Fruit fly (Drosophila melanogaster) whole organism, embryonic: ENCODE results near the gene CG4452.

ENCODE experiments used
- B-H2 ChIP-seq: fragments of 200-800 bp; sonication (Bioruptor generic); optimal IDR thresholded peaks from 2 replicates; lab custom pipeline; 2018; ENCODE audit warnings: missing biosample characterization, mild to moderate bottlenecking, missing genetic modification characterization
- CG10274 ChIP-seq: fragments of 200-800 bp; sonication (Bioruptor generic); optimal IDR thresholded peaks from 3 replicates; lab custom pipeline; 2017; ENCODE audit warnings: missing biosample characterization, mild to moderate bottlenecking, missing genetic modification characterization
- CG10366 ChIP-seq: fragments of 200-800 bp; sonication (Bioruptor generic); IDR thresholded peaks from 2 replicates; pipeline ENCODE4 v1.3.6; 2022; ENCODE audit warnings: missing biosample characterization, missing genetic modification characterization
- CG10543 ChIP-seq: fragments of 200-800 bp; sonication (Bioruptor generic); optimal IDR thresholded peaks from 3 replicates; lab custom pipeline; 2017; ENCODE audit warnings: missing biosample characterization, mild to moderate bottlenecking, missing genetic modification characterization, moderate library complexity
- CG11093 ChIP-seq: fragments of 200-800 bp; sonication (Bioruptor generic); IDR thresholded peaks from 3 replicates; pipeline ENCODE4 v1.3.6; 2022; ENCODE audit warnings: missing biosample characterization, missing genetic modification characterization
- CG11398 ChIP-seq: fragments of 200-800 bp; sonication (Bioruptor generic); optimal IDR thresholded peaks from 2 replicates; lab custom pipeline; 2016; ENCODE audit warnings: missing biosample characterization, missing genetic modification characterization
- CG12744 ChIP-seq: fragments of 200-800 bp; sonication (Bioruptor generic); optimal IDR thresholded peaks from 2 replicates; lab custom pipeline; 2016; ENCODE audit warnings: missing biosample characterization, missing genetic modification characterization
- CG13296 ChIP-seq: fragments of 200-800 bp; sonication (Bioruptor generic); optimal IDR thresholded peaks from 3 replicates; lab custom pipeline; 2018; ENCODE audit warnings: missing biosample characterization, mild to moderate bottlenecking, missing genetic modification characterization
- CG13775 ChIP-seq: fragments of 200-800 bp; sonication (Bioruptor generic); optimal IDR thresholded peaks from 3 replicates; lab custom pipeline; 2017; ENCODE audit warnings: missing biosample characterization, mild to moderate bottlenecking, missing genetic modification characterization
- CG16863 ChIP-seq: fragments of 200-800 bp; sonication (Bioruptor generic); optimal IDR thresholded peaks from 3 replicates; lab custom pipeline; 2016; ENCODE audit warnings: missing biosample characterization, missing genetic modification characterization
- CG17802 ChIP-seq: fragments of 200-800 bp; sonication (Bioruptor generic); optimal IDR thresholded peaks from 2 replicates; lab custom pipeline; 2018; ENCODE audit warnings: missing biosample characterization, mild to moderate bottlenecking, missing genetic modification characterization, moderate library complexity
- CG2129 ChIP-seq: fragments of 200-800 bp; sonication (Bioruptor generic); IDR thresholded peaks from 2 replicates; pipeline ENCODE4 v1.3.6; 2022; ENCODE audit warnings: missing biosample characterization, missing genetic modification characterization; ENCODE audit not compliant: partially characterized antibody
- CG2712 ChIP-seq: fragments of 200-800 bp; optimal IDR thresholded peaks from 3 replicates; lab custom pipeline; 2019; ENCODE audit warnings: missing biosample characterization, mild to moderate bottlenecking, missing genetic modification characterization, moderate library complexity
- CG34422 ChIP-seq: fragments of 200-800 bp; sonication (Bioruptor generic); IDR thresholded peaks from 3 replicates; pipeline ENCODE4 v1.3.6; 2022; ENCODE audit warnings: missing biosample characterization, missing genetic modification characterization
- CG3995 ChIP-seq: fragments of 200-800 bp; sonication (Bioruptor generic); optimal IDR thresholded peaks from 3 replicates; lab custom pipeline; 2016; ENCODE audit warnings: missing biosample characterization, missing genetic modification characterization
- CG5180 ChIP-seq: fragments of 200-800 bp; sonication (Bioruptor generic); optimal IDR thresholded peaks from 3 replicates; lab custom pipeline; 2017; ENCODE audit warnings: missing biosample characterization, missing genetic modification characterization, mild to moderate bottlenecking, moderate library complexity, missing genetic modification reagents
- CG6175 ChIP-seq: fragments of 200-800 bp; sonication (Bioruptor generic); IDR thresholded peaks from 3 replicates; pipeline ENCODE4 v1.3.6; 2022; ENCODE audit warnings: missing biosample characterization, missing genetic modification characterization
- CG6254 ChIP-seq: fragments of 200-800 bp; sonication (Bioruptor generic); optimal IDR thresholded peaks from 3 replicates; lab custom pipeline; 2017; ENCODE audit warnings: mild to moderate bottlenecking, missing biosample characterization, missing genetic modification reagents, missing genetic modification characterization
- CG6689 ChIP-seq: fragments of 200-800 bp; sonication (Bioruptor generic); IDR thresholded peaks from 2 replicates; pipeline ENCODE4 v1.3.6; 2022; ENCODE audit warnings: missing biosample characterization, missing genetic modification characterization
- CG6854 ChIP-seq: fragments of 200-800 bp; sonication (Bioruptor generic); optimal IDR thresholded peaks from 3 replicates; lab custom pipeline; 2017; ENCODE audit warnings: missing biosample characterization, mild to moderate bottlenecking, missing genetic modification characterization
- Deaf1 ChIP-seq: fragments of 200-800 bp; optimal IDR thresholded peaks from 3 replicates; lab custom pipeline; 2019; ENCODE audit warnings: missing biosample characterization, mild to moderate bottlenecking, missing genetic modification characterization, moderate library complexity
- Dfd ChIP-seq, 2 experiments: fragments of >200 bp; optimal IDR thresholded peaks; 2 replicates each; lab custom pipeline; 2017; ENCODE audit warnings: missing biosample characterization in 2 of 2, missing genetic modification characterization in 2 of 2
- Dip2 ChIP-seq: fragments of 200-800 bp; sonication (Bioruptor generic); IDR thresholded peaks from 2 replicates; pipeline ENCODE4 v1.3.6; 2022; ENCODE audit warnings: missing biosample characterization, missing genetic modification characterization
- Dll ChIP-seq: fragments of 200-800 bp; sonication (Bioruptor generic); IDR thresholded peaks from 4 replicates; pipeline ENCODE4 v1.3.6; 2022; ENCODE audit warnings: missing biosample characterization, missing genetic modification characterization; ENCODE audit not compliant: partially characterized antibody
- Drgx ChIP-seq: fragments of 200-800 bp; sonication (Bioruptor generic); IDR thresholded peaks from 2 replicates; pipeline ENCODE4 v1.3.6; 2022; ENCODE audit warnings: missing biosample characterization, missing genetic modification characterization
- Med ChIP-seq: fragments of 200-800 bp; sonication (Bioruptor generic); peaks from one replicate; lab custom pipeline; 2016; ENCODE audit warnings: missing biosample characterization, missing genetic modification characterization, mild to moderate bottlenecking, inconsistent platforms, moderate library complexity
- NK7.1 ChIP-seq: fragments of 200-800 bp; sonication (Bioruptor generic); optimal IDR thresholded peaks from 3 replicates; lab custom pipeline; 2016; ENCODE audit warnings: missing biosample characterization, missing genetic modification characterization
- Nf-YB ChIP-seq: fragments of 200-800 bp; sonication (Bioruptor generic); optimal IDR thresholded peaks from 3 replicates; lab custom pipeline; 2019; ENCODE audit warnings: missing biosample characterization, mild to moderate bottlenecking, missing genetic modification characterization, moderate library complexity
- Nf-YC ChIP-seq: fragments of 200-800 bp; optimal IDR thresholded peaks from 3 replicates; lab custom pipeline; 2019; ENCODE audit warnings: missing biosample characterization, mild to moderate bottlenecking, missing genetic modification characterization, moderate library complexity
- Poxn ChIP-seq: fragments of 200-800 bp; sonication (Bioruptor generic); IDR thresholded peaks from 2 replicates; pipeline ENCODE4 v1.3.6; 2022; ENCODE audit warnings: missing biosample characterization, missing genetic modification characterization
- Vsx1 ChIP-seq: fragments of 200-800 bp; sonication (Bioruptor generic); optimal IDR thresholded peaks from 2 replicates; lab custom pipeline; 2017; ENCODE audit warnings: missing biosample characterization, mild to moderate bottlenecking, missing genetic modification characterization, missing genetic modification reagents
- al ChIP-seq: fragments of 200-800 bp; sonication (Bioruptor generic); IDR thresholded peaks from 2 replicates; pipeline ENCODE4 v1.3.6; 2022; ENCODE audit warnings: missing biosample characterization, missing genetic modification characterization
- ash1 ChIP-seq: fragments of 200-800 bp; sonication (Bioruptor generic); optimal IDR thresholded peaks from 2 replicates; lab custom pipeline; 2018; ENCODE audit warnings: missing biosample characterization, mild to moderate bottlenecking, missing genetic modification characterization
- bowl ChIP-seq: fragments of 200-800 bp; sonication (Bioruptor generic); IDR thresholded peaks from 2 replicates; pipeline ENCODE4 v1.3.6; 2022; ENCODE audit warnings: missing biosample characterization, missing genetic modification characterization
- corto ChIP-seq: fragments of 200-800 bp; sonication (Bioruptor generic); optimal IDR thresholded peaks from 2 replicates; lab custom pipeline; 2016; ENCODE audit warnings: missing biosample characterization, mild to moderate bottlenecking, missing genetic modification characterization, moderate library complexity
- crp ChIP-seq, 2 experiments: fragments of 200-800 bp; sonication (Bioruptor generic); optimal IDR thresholded peaks; 2 replicates in 1 of 2; 3 replicates in 1 of 2; lab custom pipeline; 2017; ENCODE audit warnings: missing biosample characterization in 2 of 2, missing genetic modification characterization in 2 of 2, mild to moderate bottlenecking in 1 of 2, moderate library complexity in 1 of 2
- ewg ChIP-seq: fragments of 200-800 bp; sonication (Bioruptor generic); optimal IDR thresholded peaks from 3 replicates; lab custom pipeline; 2017; ENCODE audit warnings: mild to moderate bottlenecking, missing biosample characterization, missing genetic modification reagents, missing genetic modification characterization
- h ChIP-seq: fragments of >200 bp; optimal IDR thresholded peaks from 2 replicates; lab custom pipeline; 2017
- lbe ChIP-seq: fragments of 200-800 bp; sonication (Bioruptor generic); optimal IDR thresholded peaks from 2 replicates; lab custom pipeline; 2016; ENCODE audit warnings: missing biosample characterization, mild to moderate bottlenecking, missing genetic modification characterization
- nom ChIP-seq: fragments of 200-800 bp; sonication (Bioruptor generic); optimal IDR thresholded peaks from 2 replicates; lab custom pipeline; 2017; ENCODE audit warnings: missing biosample characterization, missing genetic modification characterization, mild to moderate bottlenecking, moderate library complexity, missing genetic modification reagents
- p53 ChIP-seq: fragments of 200-800 bp; sonication (Bioruptor generic); optimal IDR thresholded peaks from 2 replicates; lab custom pipeline; 2016; ENCODE audit warnings: missing biosample characterization, missing genetic modification characterization
- pnt ChIP-seq: fragments of 200-800 bp; sonication (Bioruptor generic); optimal IDR thresholded peaks from 3 replicates; lab custom pipeline; 2016; ENCODE audit warnings: missing biosample characterization, missing genetic modification characterization
- prd ChIP-seq, 3 experiments: fragments of >200 bp in 2 of 3; fragments of 200-800 bp in 1 of 3; sonication (Bioruptor generic) in 1 of 3; optimal IDR thresholded peaks in 2 of 3; IDR thresholded peaks in 1 of 3; 2 replicates in 2 of 3; 3 replicates in 1 of 3; pipeline versions ENCODE4 v1.3.6 to Lab custom; 2017 to 2022; ENCODE audit warnings: missing biosample characterization in 1 of 3, missing genetic modification characterization in 1 of 3
- pzg ChIP-seq: fragments of 200-800 bp; sonication (Bioruptor generic); optimal IDR thresholded peaks from 3 replicates; lab custom pipeline; 2018; ENCODE audit warnings: missing biosample characterization, mild to moderate bottlenecking, missing genetic modification characterization, moderate library complexity
- twi ChIP-seq: fragments of 200-800 bp; optimal IDR thresholded peaks from 2 replicates; lab custom pipeline; 2019; ENCODE audit warnings: missing biosample characterization, mild to moderate bottlenecking, missing genetic modification characterization, moderate library complexity
- vnd ChIP-seq: fragments of 200-800 bp; sonication (Bioruptor generic); IDR thresholded peaks from 3 replicates; pipeline ENCODE4 v1.3.6; 2022; ENCODE audit warnings: missing biosample characterization, missing genetic modification characterization; ENCODE audit not compliant: partially characterized antibody

CG4452 gene

DNA sequence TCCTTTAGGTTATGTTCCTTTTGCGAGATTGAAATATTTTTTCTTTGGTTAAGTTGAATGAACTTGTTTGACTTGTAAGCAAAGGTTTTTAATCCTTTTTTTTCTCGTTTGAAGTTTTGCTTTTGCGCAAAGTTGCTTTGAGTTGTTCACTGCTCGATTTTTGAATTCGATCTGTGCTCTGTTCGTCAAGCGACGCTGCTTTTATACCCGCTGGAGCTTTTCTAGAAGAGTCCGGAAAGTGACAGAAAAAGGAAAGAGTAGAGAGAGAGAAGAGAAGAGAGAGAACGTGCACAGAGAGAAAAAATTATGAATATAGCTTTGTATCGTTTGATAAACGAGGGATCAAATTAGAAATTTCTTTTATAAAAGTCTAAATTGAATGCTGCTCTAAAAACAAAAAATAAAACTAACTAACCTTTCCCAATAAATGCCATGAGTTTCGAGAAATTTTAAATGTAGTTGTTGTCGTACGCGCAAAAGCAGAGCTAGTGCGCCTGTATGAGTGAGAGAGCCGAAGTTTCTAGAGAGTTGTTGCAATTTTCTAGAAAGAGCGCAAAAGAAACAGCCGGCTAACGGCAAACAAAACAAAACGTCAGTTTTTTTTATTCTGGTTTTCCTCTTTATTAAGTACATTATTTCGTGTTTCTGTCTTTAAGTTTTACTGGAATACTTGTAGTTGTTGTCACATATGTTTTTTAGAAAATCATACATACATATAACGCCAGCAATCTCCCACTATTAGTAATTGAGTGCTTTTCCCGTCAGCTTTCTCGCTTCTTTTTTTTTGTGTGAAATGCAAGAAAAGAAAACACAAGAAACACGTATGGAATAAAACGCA, 10.2 kb downstream of the CG4452 start, which contains the start of gene Hsp26 (continued):
- peak; percentile 63 for TF ChIP-seq Nf-YB
- peak; percentile 53 for TF ChIP-seq Vsx1 (GFP tag; lab: Kevin White, UChicago)
- TF ChIP-seq CG12744 = peak; percentile 58
- TF ChIP-seq CG17802 (tag; lab: Kevin White, UChicago) = peak; percentile 27
- TF ChIP-seq CG6854 (GFP tag; lab: Kevin White, UChicago) = peak; percentile 73
- TF ChIP-seq CG3995 (GFP tag; lab: Kevin White, UChicago) = peak; percentile 12
- TF ChIP-seq CG13296 (GFP tag; lab: Kevin White, UChicago) = peak; percentile 77
- peak; percentile 71 for TF ChIP-seq CG6254 (GFP tag; lab: Kevin White, UChicago)
- TF ChIP-seq CG11398 = peak; percentile 78
- peak; percentile 85 for TF ChIP-seq pnt (GFP tag; lab: Kevin White, UChicago)
- TF ChIP-seq prd (optimal IDR thresholded peaks at IDR 0.05; lab: Kevin White, UChicago) = no peak
- TF ChIP-seq prd (GFP tag; IDR thresholded peaks at IDR 0.05; lab: Robert Waterston, UW) = peak; percentile 79
- TF ChIP-seq CG5180 (GFP tag; lab: Kevin White, UChicago) = peak; percentile 54
- no peak for TF ChIP-seq pzg
- TF ChIP-seq ash1 (GFP tag; lab: Kevin White, UChicago) = no peak
- peak; percentile 88 for TF ChIP-seq CG16863 (GFP tag; lab: Kevin White, UChicago)
- no peak for TF ChIP-seq vnd (GFP tag; lab: Robert Waterston, UW)
- TF ChIP-seq bowl (GFP tag; lab: Robert Waterston, UW) = peak; percentile 71; the same call in 1 of the 2 replicates
- TF ChIP-seq CG10274 (GFP tag; lab: Kevin White, UChicago) = peak; percentile 3
- TF ChIP-seq lbe (GFP tag; lab: Kevin White, UChicago) = peak; percentile 90
- no peak for TF ChIP-seq CG6175 (GFP tag; lab: Robert Waterston, UW)
- TF ChIP-seq Dip2 (GFP tag; lab: Robert Waterston, UW) = no peak
- no peak for TF ChIP-seq CG2129 (GFP tag; lab: Robert Waterston, UW)
- peak; percentile 30; the same call in 2 of the 4 replicates for TF ChIP-seq Dll
- TF ChIP-seq Poxn (GFP tag; lab: Robert Waterston, UW) = no peak
- TF ChIP-seq NK7.1 (GFP tag; lab: Kevin White, UChicago) = peak; percentile 70
- TF ChIP-seq CG10366 (GFP tag; lab: Robert Waterston, UW) = peak; percentile 87
- TF ChIP-seq al (GFP tag; lab: Robert Waterston, UW) = peak; percentile 35; the same call in 1 of the 2 replicates

- TF ChIP-seq p53 (GFP tag; lab: Kevin White, UChicago) = no peak
- TF ChIP-seq Drgx (GFP tag; lab: Robert Waterston, UW) = peak; percentile 29; the same call in 1 of the 2 replicates
- TF ChIP-seq Nf-YC (tag; lab: Kevin White, UChicago) = peak; percentile 34
- TF ChIP-seq Dfd (GFP tag; optimal IDR thresholded peaks at IDR 0.05; lab: Kevin White, UChicago) = no peak
- TF ChIP-seq twi (tag; lab: Kevin White, UChicago) = peak; percentile 58
- TF ChIP-seq B-H2 (GFP tag; lab: Kevin White, UChicago) = peak; percentile 24
- peak; percentile 56 for TF ChIP-seq ewg
- peak; percentile 53 for TF ChIP-seq Deaf1 (tag; lab: Kevin White, UChicago)
- TF ChIP-seq CG10543 (GFP tag; lab: Kevin White, UChicago) = peak; percentile 17
- TF ChIP-seq crp (GFP tag; optimal IDR thresholded peaks at IDR 0.05; lab: Kevin White, UChicago) = peak in 1 of 2 experiments; percentile 39
- TF ChIP-seq CG2712 (tag; lab: Kevin White, UChicago) = no peak
- no peak for TF ChIP-seq CG6689 (GFP tag; lab: Robert Waterston, UW)
- TF ChIP-seq CG34422 (GFP tag; lab: Robert Waterston, UW) = peak; percentile 60; the same call in 1 of the 3 replicates
- TF ChIP-seq Med (GFP tag; lab: Kevin White, UChicago) = peak; percentile 50
- no peak for TF ChIP-seq CG11093 (GFP tag; lab: Robert Waterston, UW)
- TF ChIP-seq corto (GFP tag; lab: Kevin White, UChicago) = peak; percentile 47
- TF ChIP-seq CG13775 (GFP tag; lab: Kevin White, UChicago) = no peak
- peak; percentile 49 for TF ChIP-seq nom
- TF ChIP-seq h (lab: Kevin White, UChicago) = no peak
- TF ChIP-seq, all 482 proteins: peak for 12
Observed at dm6 chr3L:9379484-9380343, 12.5 kb downstream of the CG4452 start, which contains the start of gene Hsp67Ba. Gene Hsp67Ba (minus strand): TSS chr3L:9379534.
